Fruit fly (Drosophila melanogaster): ENCODE results near the gene nSyb.
A peak's percentile ranks its signal among the peaks of the same experiment; 100 is the strongest.

nSyb gene

dm6 chr3L:1644920-1645567 is 7.5 kb upstream of the nSyb start, which contains the start of the genes alphaCOP and CG13919 (continued):
- TF ChIP-seq CG15601 (tag; optimal IDR thresholded peaks at IDR 0.05): peak; percentile 95
- TF ChIP-seq dimm (GFP tag; IDR thresholded peaks at IDR 0.05): peak; percentile 95
- TF ChIP-seq CG30431 (GFP tag; optimal IDR thresholded peaks at IDR 0.05): peak; percentile 93
- TF ChIP-seq CG6272 (GFP tag; IDR thresholded peaks at IDR 0.05): peak; percentile 95
- TF ChIP-seq CG13287 (GFP tag; IDR thresholded peaks at IDR 0.05; ENCODE audit: partially characterized antibody): peak; percentile 54; the same call in 1 of the 2 replicates
- TF ChIP-seq CG7357 (GFP tag; IDR thresholded peaks at IDR 0.05): peak; percentile 87
- peak; percentile 95 for TF ChIP-seq CG11695 (GFP tag; IDR thresholded peaks at IDR 0.05)
- peak; percentile 86 for TF ChIP-seq CG6854 (GFP tag; optimal IDR thresholded peaks at IDR 0.05)
- TF ChIP-seq br (optimal IDR thresholded peaks at IDR 0.05): no peak
- TF ChIP-seq Taf1 (GFP tag; IDR thresholded peaks at IDR 0.05): peak; percentile 92
- TF ChIP-seq CG3726 (GFP tag; IDR thresholded peaks at IDR 0.05): peak; percentile 93
- peak; percentile 67 for TF ChIP-seq kni (GFP tag; optimal IDR thresholded peaks at IDR 0.05)
- peak; percentile 95 for TF ChIP-seq CG11456 (GFP tag; IDR thresholded peaks at IDR 0.05)
- peak; percentile 96 for TF ChIP-seq grau (tag; optimal IDR thresholded peaks at IDR 0.05)
- peak; percentile 83 for TF ChIP-seq eyg (GFP tag; optimal IDR thresholded peaks at IDR 0.05)
- peak in 1 of 2 experiments; percentile 96 for TF ChIP-seq Eip74EF (GFP tag; optimal IDR thresholded peaks at IDR 0.05)
- peak; percentile 93 for TF ChIP-seq Camta (GFP tag; optimal IDR thresholded peaks at IDR 0.05)
- TF ChIP-seq CG9932 (GFP tag; IDR thresholded peaks at IDR 0.05): peak; percentile 99
- peak; percentile 97 for TF ChIP-seq rib (GFP tag; IDR thresholded peaks at IDR 0.05)
- TF ChIP-seq HmgD (GFP tag; optimal IDR thresholded peaks at IDR 0.05): peak; percentile 70
- peak; percentile 88 for TF ChIP-seq tx (GFP tag; optimal IDR thresholded peaks at IDR 0.05)
- TF ChIP-seq ssp (GFP tag; IDR thresholded peaks at IDR 0.05): peak; percentile 92
- peak; percentile 99 for TF ChIP-seq CG34422 (GFP tag; IDR thresholded peaks at IDR 0.05)
- TF ChIP-seq Med (GFP tag): peak; percentile 99
- peak; percentile 93 for TF ChIP-seq pho (GFP tag; optimal IDR thresholded peaks at IDR 0.05)
- peak; percentile 65 for TF ChIP-seq crol (GFP tag; IDR thresholded peaks at IDR 0.05)
- no peak for TF ChIP-seq Bgb (GFP tag; IDR thresholded peaks at IDR 0.05; ENCODE audit: partially characterized antibody)
- peak; percentile 80 for TF ChIP-seq CG8089 (GFP tag; optimal IDR thresholded peaks at IDR 0.05)
- peak; percentile 97 for TF ChIP-seq CG31441 (GFP tag; IDR thresholded peaks at IDR 0.05)
- TF ChIP-seq CG17802 (tag; optimal IDR thresholded peaks at IDR 0.05): peak; percentile 75
- TF ChIP-seq ttk (GFP tag; IDR thresholded peaks at IDR 0.05): peak; percentile 96
- TF ChIP-seq CG16813 (GFP tag; IDR thresholded peaks at IDR 0.05; ENCODE audit: partially characterized antibody): 0 out of 3 replicates have a peak, but pooled peaks have one; percentile 9
- peak; percentile 97 for TF ChIP-seq Aef1 (GFP tag; IDR thresholded peaks at IDR 0.05)
- TF ChIP-seq disco-r (GFP tag; optimal IDR thresholded peaks at IDR 0.05): peak; percentile 83
- TF ChIP-seq Ssrp (tag; optimal IDR thresholded peaks at IDR 0.05): peak; percentile 96
- TF ChIP-seq CG11723 (GFP tag; optimal IDR thresholded peaks at IDR 0.05): peak; percentile 89
- TF ChIP-seq CG13894 (tag; optimal IDR thresholded peaks at IDR 0.05): peak; percentile 91
- peak; percentile 98 for TF ChIP-seq Awh (GFP tag; IDR thresholded peaks at IDR 0.05)
- peak; percentile 76 for TF ChIP-seq CG17186 (GFP tag; optimal IDR thresholded peaks at IDR 0.05)
- TF ChIP-seq B-H2 (GFP tag; optimal IDR thresholded peaks at IDR 0.05): peak; percentile 94
- peak; percentile 95 for TF ChIP-seq Mad (GFP tag; optimal IDR thresholded peaks at IDR 0.05)
- peak; percentile 96 for TF ChIP-seq CG14014 (GFP tag; IDR thresholded peaks at IDR 0.05)
- peak; percentile 95 for TF ChIP-seq CrebB (tag; optimal IDR thresholded peaks at IDR 0.05)
- peak; percentile 98 for TF ChIP-seq Xrp1 (GFP tag; IDR thresholded peaks at IDR 0.05)
- peak; percentile 89 for TF ChIP-seq CG3838 (GFP tag; optimal IDR thresholded peaks at IDR 0.05)
- TF ChIP-seq CG7839 (tag; optimal IDR thresholded peaks at IDR 0.05): peak; percentile 99
- peak; percentile 95 for TF ChIP-seq trh (GFP tag; optimal IDR thresholded peaks at IDR 0.05)
- TF ChIP-seq CG9797 (GFP tag; optimal IDR thresholded peaks at IDR 0.05): peak; percentile 32
- peak; percentile 96 for TF ChIP-seq bab2 (GFP tag; optimal IDR thresholded peaks at IDR 0.05)
- no peak for TF ChIP-seq nerfin-2 (GFP tag; IDR thresholded peaks at IDR 0.05; ENCODE audit: partially characterized antibody)
